Fruit fly (Drosophila melanogaster) whole organism, wandering third instar larva: ENCODE measurements around the gene eIF4A.

Experiments
- HLH106 ChIP-seq: fragments of 200-800 bp; optimal IDR thresholded peaks from 3 replicates; lab custom pipeline; 2019; ENCODE audit warnings: missing biosample characterization, mild to moderate bottlenecking, missing genetic modification characterization, moderate library complexity
- OdsH ChIP-seq: fragments of 200-800 bp; sonication (Bioruptor generic); optimal IDR thresholded peaks from 2 replicates; lab custom pipeline; 2016; ENCODE audit warnings: missing biosample characterization, mild to moderate bottlenecking, missing genetic modification characterization
- Sp1 ChIP-seq: fragments of 200-800 bp; sonication (Bioruptor generic); optimal IDR thresholded peaks from 3 replicates; lab custom pipeline; 2019; ENCODE audit warnings: missing biosample characterization, mild to moderate bottlenecking, missing genetic modification characterization, moderate library complexity
- Vsx2 ChIP-seq: fragments of 200-300, 225-300 bp; sonication (Bioruptor generic); optimal IDR thresholded peaks from 2 replicates; lab custom pipeline; 2018; ENCODE audit warnings: missing biosample characterization, missing genetic modification characterization; ENCODE audit not compliant: partially characterized antibody
- br ChIP-seq: fragments of 200-800 bp; sonication (Bioruptor generic); optimal IDR thresholded peaks from 2 replicates; lab custom pipeline; 2016; ENCODE audit warnings: missing biosample characterization, missing genetic modification characterization
- lola ChIP-seq: fragments of >200 bp; optimal IDR thresholded peaks from 2 replicates; lab custom pipeline; 2017; ENCODE audit warnings: missing biosample characterization, missing genetic modification characterization
- pan ChIP-seq: fragments of >200 bp; optimal IDR thresholded peaks from 2 replicates; lab custom pipeline; 2017
- psq ChIP-seq: fragments of 200-800 bp; sonication (Bioruptor generic); optimal IDR thresholded peaks from 3 replicates; lab custom pipeline; 2017; ENCODE audit warnings: missing biosample characterization, mild to moderate bottlenecking, missing genetic modification characterization, moderate library complexity
- sage ChIP-seq: fragments of 200-800 bp; sonication (Bioruptor generic); optimal IDR thresholded peaks from 2 replicates; lab custom pipeline; 2016; ENCODE audit warnings: missing biosample characterization, mild to moderate bottlenecking, missing genetic modification characterization
- usp ChIP-seq: fragments of >200 bp; optimal IDR thresholded peaks from 2 replicates; lab custom pipeline; 2017; ENCODE audit warnings: missing biosample characterization, missing genetic modification characterization

dm6 chr2L:5974122-5974521 is 7.4 kb upstream of the eIF4A start:
- no peak for TF ChIP-seq pan
- TF ChIP-seq usp = no peak
- TF ChIP-seq psq (GFP tag; lab: Kevin White, UChicago) = no peak
- no peak for TF ChIP-seq HLH106 (tag; lab: Kevin White, UChicago)
- no peak for TF ChIP-seq sage (GFP tag; lab: Kevin White, UChicago)
- no peak for TF ChIP-seq Sp1 (GFP tag; lab: Kevin White, UChicago)
- no peak for TF ChIP-seq br
- no peak for TF ChIP-seq Vsx2 (GFP tag; lab: Kevin White, UChicago)
- no peak for TF ChIP-seq lola (GFP tag; lab: Kevin White, UChicago)
- peak; percentile 23 for TF ChIP-seq OdsH (GFP tag; lab: Kevin White, UChicago)
